Worm (Caenorhabditis elegans) whole organism, midembryonic: ENCODE data around the gene sds-22.

ENCODE experiments used
- T22C8.4 ChIP-seq: fragments of 200-800 bp; sonication (Bioruptor generic); IDR thresholded peaks from 2 replicates; pipeline ENCODE4 v1.3.6; 2022; ENCODE audit warnings: missing genetic modification characterization, missing compliant biosample characterization
- flt-1 ChIP-seq: fragments of 200-800 bp; sonication (Bioruptor generic); IDR thresholded peaks from 2 replicates; pipeline ENCODE4 v1.3.6; 2022; ENCODE audit warnings: missing genetic modification characterization, missing compliant biosample characterization
- klf-2 ChIP-seq: fragments of 200-800 bp; sonication (Bioruptor generic); conservative IDR thresholded peaks from 2 replicates; pipeline ENCODE4 v1.3.6; 2022; ENCODE audit warnings: missing genetic modification reagents, missing genetic modification characterization, missing compliant biosample characterization
- med-1 ChIP-seq: sonication (generic microtip); optimal IDR thresholded peaks from 2 replicates; lab custom pipeline; 2017; ENCODE audit warnings: missing genetic modification characterization, mild to moderate bottlenecking, missing compliant biosample characterization, antibody characterized with exemption, missing genetic modification reagents; ENCODE audit not compliant: insufficient read depth
- tab-1 ChIP-seq: fragments of 200-800 bp; sonication (Bioruptor generic); IDR thresholded peaks from 2 replicates; pipeline ENCODE4 v1.3.6; 2022; ENCODE audit warnings: missing genetic modification characterization, missing compliant biosample characterization
- ztf-29 ChIP-seq: fragments of 200-800 bp; sonication (Bioruptor generic); IDR thresholded peaks from 2 replicates; pipeline ENCODE4 v1.3.6; 2022; ENCODE audit warnings: missing genetic modification reagents, missing genetic modification characterization, missing compliant biosample characterization

DNA sequence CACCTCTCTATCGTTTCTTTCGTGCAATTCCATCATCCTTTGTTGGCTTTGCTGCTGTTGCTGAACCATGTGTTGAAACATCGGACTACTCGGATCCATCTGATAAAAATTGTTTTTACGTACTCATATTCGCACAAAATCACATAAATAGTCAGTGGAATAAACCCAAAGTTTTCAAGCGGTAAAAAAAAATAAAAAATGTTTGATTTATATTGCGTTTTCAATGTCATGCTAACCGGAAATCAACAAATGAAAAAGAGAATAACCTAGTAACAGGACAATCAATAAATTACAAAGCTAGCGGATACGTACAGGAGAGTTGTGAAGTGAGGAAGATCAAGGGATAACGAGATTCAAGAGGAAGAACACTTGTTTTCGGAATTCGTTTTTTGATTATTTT, 3.3 kb upstream of the sds-22 start, which contains the start of gene mdt-10:
- TF ChIP-seq ztf-29 (GFP tag; lab: Robert Waterston, UW) (no peak), med-1 (GFP tag; lab: Kevin White, UChicago) (no peak), flt-1 (GFP tag; lab: Robert Waterston, UW) (no peak), tab-1 (GFP tag; lab: Robert Waterston, UW) (no peak), T22C8.4 (GFP tag; lab: Robert Waterston, UW) (no peak), klf-2 (GFP tag; lab: Robert Waterston, UW) (no peak)
